Worm (Caenorhabditis elegans) whole organism, young adult: ENCODE data around the gene semo-1.
A peak's percentile ranks its signal among the peaks of the same experiment; 100 is the strongest.

Experiments used
- C17E4.6 ChIP-seq: fragments of 200-800 bp; sonication (Bioruptor generic); IDR thresholded peaks from 2 replicates; pipeline ENCODE4 v1.3.6; 2022; ENCODE audit warnings: missing genetic modification reagents, missing genetic modification characterization, missing compliant biosample characterization
- F10E7.11 ChIP-seq: sonication (generic microtip); optimal IDR thresholded peaks from 2 replicates; lab custom pipeline; 2017; ENCODE audit warnings: mild to moderate bottlenecking, missing genetic modification characterization, moderate library complexity, missing compliant biosample characterization
- F57A8.1 ChIP-seq: fragments of 200-800 bp; sonication (Bioruptor generic); optimal IDR thresholded peaks from 2 replicates; lab custom pipeline; 2018; ENCODE audit warnings: mild to moderate bottlenecking, missing genetic modification characterization, moderate library complexity, missing compliant biosample characterization
- T26A5.8 ChIP-seq: sonication (generic microtip); optimal IDR thresholded peaks from 2 replicates; lab custom pipeline; 2016; ENCODE audit warnings: missing genetic modification characterization, missing compliant biosample characterization
- Y67H2A.10 ChIP-seq: fragments of 200-800 bp; sonication (Bioruptor generic); conservative IDR thresholded peaks from 2 replicates; pipeline ENCODE4 v1.3.6; 2022; ENCODE audit warnings: missing genetic modification reagents, missing genetic modification characterization, missing compliant biosample characterization
- Y95B8A.8 ChIP-seq: fragments of 200-800 bp; sonication (Bioruptor generic); IDR thresholded peaks from 2 replicates; pipeline ENCODE4 v1.3.6; 2022; ENCODE audit warnings: missing genetic modification reagents, missing genetic modification characterization, missing compliant biosample characterization
- aptf-3 ChIP-seq: fragments of 200-800 bp; sonication (Bioruptor generic); IDR thresholded peaks from 2 replicates; pipeline ENCODE4 v1.3.6; 2022; ENCODE audit warnings: missing genetic modification characterization, missing compliant biosample characterization
- attf-3 ChIP-seq: fragments of 200-800 bp; sonication (Bioruptor generic); conservative IDR thresholded peaks from 2 replicates; pipeline ENCODE4 v1.3.6; 2022; ENCODE audit warnings: missing genetic modification reagents, missing genetic modification characterization, missing compliant biosample characterization
- attf-5 ChIP-seq: fragments of 200-800 bp; sonication (Bioruptor generic); optimal IDR thresholded peaks from 2 replicates; lab custom pipeline; 2018; ENCODE audit warnings: mild to moderate bottlenecking, missing genetic modification characterization, missing compliant biosample characterization
- bed-2 ChIP-seq: fragments of 200-800 bp; sonication (Bioruptor generic); IDR thresholded peaks from 2 replicates; pipeline ENCODE4 v1.3.6; 2022; ENCODE audit warnings: missing genetic modification reagents, missing genetic modification characterization, missing compliant biosample characterization
- cebp-2 ChIP-seq: fragments of 200-800 bp; sonication (Bioruptor generic); IDR thresholded peaks from 2 replicates; pipeline ENCODE4 v1.3.6; 2022; ENCODE audit warnings: missing genetic modification characterization, missing compliant biosample characterization
- ceh-40 ChIP-seq: fragments of 200-800 bp; sonication (Bioruptor generic); IDR thresholded peaks from 2 replicates; pipeline ENCODE4 v1.3.6; 2022; ENCODE audit warnings: missing genetic modification characterization, missing compliant biosample characterization
- ceh-58 ChIP-seq: fragments of 200-800 bp; sonication (Bioruptor generic); IDR thresholded peaks from 2 replicates; pipeline ENCODE4 v1.3.6; 2022; ENCODE audit warnings: missing genetic modification characterization, missing compliant biosample characterization
- ceh-79 ChIP-seq: sonication (generic microtip); optimal IDR thresholded peaks from 2 replicates; lab custom pipeline; 2017; ENCODE audit warnings: mild to moderate bottlenecking, missing genetic modification characterization, missing compliant biosample characterization
- die-1 ChIP-seq: sonication (generic microtip); optimal IDR thresholded peaks from 2 replicates; lab custom pipeline; 2016; ENCODE audit warnings: missing genotype, mild to moderate bottlenecking, missing genetic modification characterization, missing compliant biosample characterization
- dpl-1 ChIP-seq: fragments of 150-350 bp; optimal IDR thresholded peaks from 2 replicates; lab custom pipeline; 2014; ENCODE audit warnings: missing biosample characterization, missing genetic modification reagents, missing genetic modification characterization
- egl-18 ChIP-seq: fragments of 200-800 bp; sonication (Bioruptor generic); IDR thresholded peaks from 2 replicates; pipeline ENCODE4 v1.3.6; 2022; ENCODE audit warnings: missing genetic modification reagents, missing genetic modification characterization, missing compliant biosample characterization
- egl-44 ChIP-seq: fragments of 200-800 bp; sonication (Bioruptor generic); IDR thresholded peaks from 2 replicates; pipeline ENCODE4 v1.3.6; 2022; ENCODE audit warnings: missing genetic modification reagents, missing genetic modification characterization, missing compliant biosample characterization
- fkh-3 ChIP-seq: sonication (generic microtip); optimal IDR thresholded peaks from 2 replicates; lab custom pipeline; 2016; ENCODE audit warnings: mild to moderate bottlenecking, missing genetic modification characterization, missing compliant biosample characterization
- hlh-26 ChIP-seq: fragments of 200-800 bp; sonication (Bioruptor generic); conservative IDR thresholded peaks from 2 replicates; pipeline ENCODE4 v1.3.6; 2022; ENCODE audit warnings: missing genetic modification reagents, missing genetic modification characterization, missing compliant biosample characterization
- hmg-1.2 ChIP-seq: fragments of 200-800 bp; sonication (Bioruptor generic); IDR thresholded peaks from 2 replicates; pipeline ENCODE4 v1.3.6; 2022; ENCODE audit warnings: missing genetic modification reagents, missing genetic modification characterization, missing compliant biosample characterization
- lag-1 ChIP-seq: fragments of 200-800 bp; sonication (Bioruptor generic); IDR thresholded peaks from 2 replicates; pipeline ENCODE4 v1.3.6; 2022; ENCODE audit warnings: missing genetic modification reagents, missing genetic modification characterization, missing compliant biosample characterization
- let-526 ChIP-seq: fragments of 200-800 bp; sonication (Bioruptor generic); IDR thresholded peaks from 2 replicates; pipeline ENCODE4 v1.3.6; 2022; ENCODE audit warnings: missing genetic modification reagents, missing genetic modification characterization, missing compliant biosample characterization
- let-607 ChIP-seq, 2 experiments: fragments of 200-800 bp in 1 of 2; sonication (Bioruptor generic) in 1 of 2; sonication (generic microtip) in 1 of 2; optimal IDR thresholded peaks; 2 replicates each; lab custom pipeline; 2016 to 2018; ENCODE audit warnings: mild to moderate bottlenecking in 2 of 2, missing compliant biosample characterization in 2 of 2, missing genetic modification characterization in 2 of 2, moderate library complexity in 2 of 2, missing genotype in 1 of 2
- lin-26 ChIP-seq: fragments of 200-800 bp; sonication (Bioruptor generic); IDR thresholded peaks from 2 replicates; pipeline ENCODE4 v1.3.6; 2022; ENCODE audit warnings: missing genetic modification reagents, missing genetic modification characterization, missing compliant biosample characterization
- lin-35 ChIP-seq, 3 experiments: fragments of 150-350 bp in 2 of 3; sonication (generic microtip) in 1 of 3; optimal IDR thresholded peaks; 2 replicates each; lab custom pipeline; 2014 to 2018; ENCODE audit warnings: missing biosample characterization in 3 of 3, missing genetic modification characterization in 3 of 3, missing genetic modification reagents in 3 of 3
- lin-40 ChIP-seq: sonication (generic microtip); optimal IDR thresholded peaks from 2 replicates; lab custom pipeline; 2016; ENCODE audit warnings: missing genetic modification characterization, mild to moderate bottlenecking, missing compliant biosample characterization, missing genotype, missing genetic modification reagents
- madf-6 ChIP-seq: fragments of 200-800 bp; sonication (Bioruptor generic); IDR thresholded peaks from 2 replicates; pipeline ENCODE4 v1.3.6; 2022; ENCODE audit warnings: missing genetic modification reagents, missing genetic modification characterization, missing compliant biosample characterization
- mcd-1 ChIP-seq: fragments of 200-800 bp; sonication (Bioruptor generic); IDR thresholded peaks from 2 replicates; pipeline ENCODE4 v1.3.6; 2022; ENCODE audit warnings: missing genetic modification reagents, missing genetic modification characterization, missing compliant biosample characterization
- mes-4 ChIP-seq: sonication (generic microtip); optimal IDR thresholded peaks from 2 replicates; lab custom pipeline; 2016; ENCODE audit warnings: missing genotype, missing genetic modification characterization, missing compliant biosample characterization
- nfyb-1 ChIP-seq: fragments of 200-800 bp; sonication (Bioruptor generic); IDR thresholded peaks from 2 replicates; pipeline ENCODE4 v1.3.6; 2022; ENCODE audit warnings: missing genetic modification reagents, missing genetic modification characterization, missing compliant biosample characterization
- nhr-120 ChIP-seq: fragments of 200-800 bp; sonication (Bioruptor generic); IDR thresholded peaks from 2 replicates; pipeline ENCODE4 v1.3.6; 2022; ENCODE audit warnings: missing genetic modification characterization, missing compliant biosample characterization
- nhr-27 ChIP-seq: fragments of 200-800 bp; sonication (Bioruptor generic); optimal IDR thresholded peaks from 2 replicates; lab custom pipeline; 2018; ENCODE audit warnings: mild to moderate bottlenecking, missing genetic modification characterization, moderate library complexity, missing compliant biosample characterization
- pbrm-1 ChIP-seq: fragments of 200-800 bp; sonication (Bioruptor generic); IDR thresholded peaks from 2 replicates; pipeline ENCODE4 v1.3.6; 2022; ENCODE audit warnings: missing genetic modification reagents, missing genetic modification characterization, missing compliant biosample characterization
- pha-4 ChIP-seq: fragments of 150-350 bp; sonication (generic microtip); optimal IDR thresholded peaks from 2 replicates; lab custom pipeline; 2014; ENCODE audit warnings: missing biosample characterization, missing genetic modification reagents, missing genetic modification characterization
- rcor-1 ChIP-seq: fragments of 200-800 bp; sonication (Bioruptor generic); IDR thresholded peaks from 2 replicates; pipeline ENCODE4 v1.3.6; 2022; ENCODE audit warnings: missing genetic modification reagents, missing genetic modification characterization, missing compliant biosample characterization
- rec-8 ChIP-seq, 2 experiments: sonication (generic microtip); optimal IDR thresholded peaks; 2 replicates each; lab custom pipeline; 2016; ENCODE audit warnings: mild to moderate bottlenecking in 2 of 2, missing genetic modification characterization in 2 of 2, missing genetic modification reagents in 2 of 2, missing genotype in 2 of 2, missing biosample characterization in 1 of 2, missing compliant biosample characterization in 1 of 2, moderate library complexity in 1 of 2
- repo-1 ChIP-seq: sonication (generic microtip); optimal IDR thresholded peaks from 2 replicates; lab custom pipeline; 2017; ENCODE audit warnings: mild to moderate bottlenecking, missing genetic modification characterization, missing compliant biosample characterization
- rpc-1 ChIP-seq, 2 experiments: fragments of 150-350 bp in 1 of 2; sonication (generic microtip) in 1 of 2; optimal IDR thresholded peaks; 2 replicates each; lab custom pipeline; 2014 to 2018; ENCODE audit warnings: missing biosample characterization in 1 of 2, missing genetic modification characterization in 1 of 2, missing genetic modification reagents in 1 of 2, missing genotype in 1 of 2
- sdz-38 ChIP-seq: sonication (generic microtip); optimal IDR thresholded peaks from 2 replicates; lab custom pipeline; 2016; ENCODE audit warnings: missing genotype, missing genetic modification characterization, missing compliant biosample characterization
- sea-2 ChIP-seq: fragments of 200-800 bp; sonication (Bioruptor generic); IDR thresholded peaks from 2 replicates; pipeline ENCODE4 v1.3.6; 2022; ENCODE audit warnings: missing genetic modification characterization, missing compliant biosample characterization
- snpc-1.1 ChIP-seq: sonication (generic microtip); optimal IDR thresholded peaks from 2 replicates; lab custom pipeline; 2017; ENCODE audit warnings: missing genetic modification characterization, mild to moderate bottlenecking, missing compliant biosample characterization, antibody characterized with exemption, moderate library complexity, missing genotype, missing genetic modification reagents; ENCODE audit not compliant: insufficient read depth
- tbp1 ChIP-seq: fragments of 200-800 bp; sonication (Bioruptor generic); optimal IDR thresholded peaks from 2 replicates; lab custom pipeline; 2018; ENCODE audit warnings: mild to moderate bottlenecking, missing genetic modification characterization, missing compliant biosample characterization
- unc-130 ChIP-seq: sonication (generic microtip); optimal IDR thresholded peaks from 2 replicates; lab custom pipeline; 2016; ENCODE audit warnings: missing genetic modification reagents, missing genetic modification characterization, missing compliant biosample characterization
- zim-3 ChIP-seq: sonication (generic microtip); optimal IDR thresholded peaks from 2 replicates; lab custom pipeline; 2017; ENCODE audit warnings: mild to moderate bottlenecking, missing genetic modification characterization, moderate library complexity, missing compliant biosample characterization
- ztf-26 ChIP-seq: sonication (generic microtip); optimal IDR thresholded peaks from 2 replicates; lab custom pipeline; 2017; ENCODE audit warnings: missing genetic modification characterization, missing compliant biosample characterization
- ztf-28 ChIP-seq: fragments of 200-800 bp; sonication (Bioruptor generic); IDR thresholded peaks from 2 replicates; pipeline ENCODE4 v1.3.6; 2022; ENCODE audit warnings: missing genetic modification reagents, missing genetic modification characterization, missing compliant biosample characterization

The semo-1 gene

DNA sequence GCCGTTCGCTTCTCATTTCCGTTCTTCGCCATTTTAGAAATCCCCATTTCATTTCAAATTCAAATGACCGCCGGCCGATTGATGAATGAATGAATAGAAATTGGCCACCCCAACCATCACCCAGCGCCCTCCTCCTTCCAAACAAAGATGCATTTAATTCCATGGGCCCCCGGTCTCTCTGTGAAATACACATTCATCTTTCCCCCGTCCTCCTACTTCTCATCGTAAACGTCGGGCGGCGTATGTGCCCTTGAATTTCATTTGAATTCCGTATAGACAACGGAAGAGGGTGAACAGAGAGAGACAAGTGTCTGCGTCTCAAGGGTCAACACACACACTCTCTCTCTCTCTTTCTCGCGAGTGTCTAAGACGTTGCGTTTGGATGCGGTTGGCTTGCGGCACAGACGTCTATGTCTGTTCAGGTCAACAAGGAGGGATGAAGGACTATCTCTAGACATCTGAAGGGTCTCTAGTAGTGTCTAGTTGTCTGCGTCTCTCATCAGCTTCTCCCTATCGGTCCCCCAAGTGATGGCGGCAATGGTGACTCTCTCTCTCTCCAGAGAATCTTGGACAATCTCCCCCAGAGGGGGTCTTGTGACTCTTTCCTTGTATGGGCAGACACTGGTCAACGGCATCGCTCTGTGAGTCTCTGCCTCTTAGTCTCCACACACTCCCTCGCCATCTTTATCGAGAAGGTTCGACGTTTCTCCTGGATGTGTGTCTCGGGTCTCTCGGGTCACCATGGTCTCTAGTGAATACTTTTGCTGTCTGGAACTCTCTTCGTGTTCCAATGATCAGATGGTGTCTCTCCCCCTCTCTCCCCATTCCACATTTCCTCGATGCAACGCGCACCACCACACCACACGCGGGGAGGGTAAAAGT is 18.1 kb upstream of the semo-1 start (continued):
- TF ChIP-seq mcd-1 (GFP tag; lab: Robert Waterston, UW) (peak; percentile 71), attf-3 (GFP tag; lab: Robert Waterston, UW) (no peak), tbp1 (GFP tag; lab: Kevin White, UChicago) (peak; percentile 2), sdz-38 (tag; lab: Kevin White, UChicago) (no peak), ceh-58 (GFP tag; lab: Robert Waterston, UW) (no peak), rec-8 (tag; optimal IDR thresholded peaks at IDR 0.05; lab: Kevin White, UChicago) (no peak), hlh-26 (GFP tag; lab: Robert Waterston, UW) (no peak), hmg-1.2 (GFP tag; lab: Robert Waterston, UW) (no peak; the same call in 1 of the 2 replicates), pbrm-1 (GFP tag; lab: Robert Waterston, UW) (0 out of 2 replicates have a peak, but pooled peaks have one; percentile 62), lin-26 (GFP tag; lab: Robert Waterston, UW) (no peak), rpc-1 (optimal IDR thresholded peaks at IDR 0.05; lab: Kevin White, UChicago) (peak; percentile 10), rpc-1 (tag; optimal IDR thresholded peaks at IDR 0.05; lab: Kevin White, UChicago) (no peak), cebp-2 (GFP tag; lab: Robert Waterston, UW) (no peak), lin-35 (GFP tag; optimal IDR thresholded peaks at IDR 0.05; lab: Kevin White, UChicago) (peak in 1 of 3 experiments; percentile 73), F57A8.1 (no peak), let-526 (GFP tag; lab: Robert Waterston, UW) (no peak), sea-2 (GFP tag; lab: Robert Waterston, UW) (peak; percentile 15; the same call in 1 of the 2 replicates), T26A5.8 (tag; lab: Kevin White, UChicago) (no peak), zim-3 (no peak), C17E4.6 (no peak), nfyb-1 (peak; percentile 89), mes-4 (no peak), ztf-28 (GFP tag; lab: Robert Waterston, UW) (no peak), nhr-27 (tag; lab: Kevin White, UChicago) (no peak), ceh-40 (GFP tag; lab: Robert Waterston, UW) (no peak), lag-1 (GFP tag; lab: Robert Waterston, UW) (no peak), nhr-120 (GFP tag; lab: Robert Waterston, UW) (no peak), snpc-1.1 (tag; lab: Kevin White, UChicago) (no peak), Y67H2A.10 (no peak), rcor-1 (peak; percentile 32; the same call in 1 of the 2 replicates), repo-1 (tag; lab: Kevin White, UChicago) (no peak), ceh-79 (tag; lab: Kevin White, UChicago) (no peak), let-607 (tag; optimal IDR thresholded peaks at IDR 0.05; lab: Kevin White, UChicago) (peak in 1 of 2 experiments; percentile 57), dpl-1 (GFP tag; lab: Kevin White, UChicago) (no peak), madf-6 (GFP tag; lab: Robert Waterston, UW) (no peak), die-1 (no peak), Y95B8A.8 (GFP tag; lab: Robert Waterston, UW) (no peak), pha-4 (no peak), bed-2 (GFP tag; lab: Robert Waterston, UW) (no peak), egl-18 (no peak), F10E7.11 (tag; lab: Kevin White, UChicago) (no peak), aptf-3 (no peak), fkh-3 (no peak), attf-5 (peak; percentile 69), lin-40 (peak; percentile 89), ztf-26 (peak; percentile 58), unc-130 (no peak), egl-44 (no peak)
